Worm (Caenorhabditis elegans): Measurements from ENCODE around the gene gpx-5.

DNA sequence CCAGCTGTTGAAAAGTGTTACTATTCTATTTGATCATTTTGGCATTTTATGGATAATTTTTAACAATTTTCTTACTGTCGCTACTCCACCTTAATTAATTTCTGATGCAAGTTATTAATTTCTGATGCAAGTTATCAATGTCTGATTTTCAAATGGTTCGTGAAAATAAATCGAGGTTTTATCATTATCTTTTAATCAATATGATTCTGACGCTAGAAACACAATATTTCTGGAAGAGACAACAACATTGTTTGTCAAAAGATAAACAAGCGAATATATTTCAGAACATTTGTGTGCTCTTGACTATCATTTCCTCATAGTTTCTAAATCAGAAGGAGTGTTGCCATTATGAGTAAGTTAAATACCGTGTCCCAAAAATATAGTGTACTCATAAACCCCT is 18.0 kb upstream of the gpx-5 start, which contains the start of gene F49E2.2:
- TF ChIP-seq unc-86 (tag; optimal IDR thresholded peaks at IDR 0.05) (no peak), hlh-4 (tag; optimal IDR thresholded peaks at IDR 0.05) (no peak), unc-62 (GFP tag; optimal IDR thresholded peaks at IDR 0.05) (no peak), irx-1 (tag; optimal IDR thresholded peaks at IDR 0.05) (no peak), unc-130 (tag; optimal IDR thresholded peaks at IDR 0.05) (no peak)
